Fruit fly (Drosophila melanogaster) whole organism, embryonic: ENCODE data around the gene Cyt-c1.
A peak's percentile ranks its signal among the peaks of the same experiment; 100 is the strongest.

Experiments used
- Adf1 ChIP-seq: fragments of 200-800 bp; sonication (Bioruptor generic); IDR thresholded peaks from 2 replicates; pipeline ENCODE4 v1.3.6; 2022; ENCODE audit warnings: missing biosample characterization, missing genetic modification characterization
- B-H2 ChIP-seq: fragments of 200-800 bp; sonication (Bioruptor generic); optimal IDR thresholded peaks from 2 replicates; lab custom pipeline; 2018; ENCODE audit warnings: missing biosample characterization, mild to moderate bottlenecking, missing genetic modification characterization
- BEAF-32 ChIP-seq: fragments of 200-800 bp; sonication (Bioruptor generic); optimal IDR thresholded peaks from 3 replicates; lab custom pipeline; 2017; ENCODE audit warnings: missing biosample characterization, missing genetic modification characterization, mild to moderate bottlenecking, moderate library complexity, missing genetic modification reagents
- Bdp1 ChIP-seq: fragments of 200-800 bp; sonication (Bioruptor generic); optimal IDR thresholded peaks from 3 replicates; lab custom pipeline; 2016; ENCODE audit warnings: missing biosample characterization, missing genetic modification characterization
- Blimp-1 ChIP-seq: fragments of 200-800 bp; sonication (Bioruptor generic); optimal IDR thresholded peaks from 3 replicates; lab custom pipeline; 2018; ENCODE audit warnings: missing biosample characterization, missing genetic modification characterization, mild to moderate bottlenecking, moderate library complexity, missing genetic modification reagents
- CG10267 ChIP-seq: fragments of 200-800 bp; sonication (Bioruptor generic); optimal IDR thresholded peaks from 2 replicates; lab custom pipeline; 2018; ENCODE audit warnings: missing biosample characterization, mild to moderate bottlenecking, missing genetic modification characterization, moderate library complexity
- CG10321 ChIP-seq: fragments of 200-800 bp; sonication (Bioruptor generic); IDR thresholded peaks from 2 replicates; pipeline ENCODE4 v1.3.6; 2022; ENCODE audit warnings: missing biosample characterization, missing genetic modification characterization
- CG11696 ChIP-seq: fragments of 200-800 bp; sonication (Bioruptor generic); IDR thresholded peaks from 2 replicates; pipeline ENCODE4 v1.3.6; 2022; ENCODE audit warnings: missing biosample characterization, missing genetic modification characterization
- CG12659 ChIP-seq: fragments of 200-800 bp; sonication (Bioruptor generic); optimal IDR thresholded peaks from 3 replicates; lab custom pipeline; 2017; ENCODE audit warnings: mild to moderate bottlenecking, missing biosample characterization, missing genetic modification reagents, missing genetic modification characterization
- CG1529 ChIP-seq: fragments of 200-800 bp; sonication (Bioruptor generic); optimal IDR thresholded peaks from 3 replicates; lab custom pipeline; 2018; ENCODE audit warnings: missing biosample characterization, missing genetic modification characterization
- CG16813 ChIP-seq: fragments of 200-800 bp; sonication (Bioruptor generic); IDR thresholded peaks from 3 replicates; pipeline ENCODE4 v1.3.6; 2022; ENCODE audit warnings: missing biosample characterization, missing genetic modification characterization; ENCODE audit not compliant: partially characterized antibody
- CG18476 ChIP-seq: fragments of 200-800 bp; sonication (Bioruptor generic); optimal IDR thresholded peaks from 2 replicates; lab custom pipeline; 2016; ENCODE audit warnings: missing biosample characterization, mild to moderate bottlenecking, missing genetic modification characterization
- CG31441 ChIP-seq: fragments of 200-800 bp; sonication (Bioruptor generic); IDR thresholded peaks from 2 replicates; pipeline ENCODE4 v1.3.6; 2022; ENCODE audit warnings: missing biosample characterization, missing genetic modification characterization
- CG3995 ChIP-seq: fragments of 200-800 bp; sonication (Bioruptor generic); optimal IDR thresholded peaks from 3 replicates; lab custom pipeline; 2016; ENCODE audit warnings: missing biosample characterization, missing genetic modification characterization
- CG4424 ChIP-seq: fragments of 200-800 bp; sonication (Bioruptor generic); optimal IDR thresholded peaks from 3 replicates; lab custom pipeline; 2016; ENCODE audit warnings: missing biosample characterization, missing genetic modification characterization
- CG7786 ChIP-seq: fragments of 200-800 bp; sonication (Bioruptor generic); optimal IDR thresholded peaks from 2 replicates; lab custom pipeline; 2016; ENCODE audit warnings: missing biosample characterization, missing genetic modification characterization
- CG7987 ChIP-seq: fragments of 200-800 bp; sonication (Bioruptor generic); optimal IDR thresholded peaks from 2 replicates; lab custom pipeline; 2018; ENCODE audit warnings: missing biosample characterization, mild to moderate bottlenecking, missing genetic modification characterization, moderate library complexity
- CG8765 ChIP-seq: fragments of 200-800 bp; sonication (Bioruptor generic); IDR thresholded peaks from 2 replicates; pipeline ENCODE4 v1.3.6; 2022; ENCODE audit warnings: missing biosample characterization, missing genetic modification characterization
- CG9797 ChIP-seq: fragments of 200-800 bp; sonication (Bioruptor generic); optimal IDR thresholded peaks from 3 replicates; lab custom pipeline; 2018; ENCODE audit warnings: missing biosample characterization, mild to moderate bottlenecking, missing genetic modification characterization
- Dbx ChIP-seq: fragments of 200-800 bp; sonication (Bioruptor generic); IDR thresholded peaks from 3 replicates; pipeline ENCODE4 v1.3.6; 2022; ENCODE audit warnings: missing biosample characterization, missing genetic modification characterization
- Fer3 ChIP-seq: fragments of 200-800 bp; sonication (Bioruptor generic); optimal IDR thresholded peaks from 2 replicates; lab custom pipeline; 2018; ENCODE audit warnings: missing biosample characterization, mild to moderate bottlenecking, missing genetic modification characterization, moderate library complexity
- Gsc ChIP-seq: fragments of 200-800 bp; sonication (Bioruptor generic); IDR thresholded peaks from 2 replicates; pipeline ENCODE4 v1.3.6; 2022; ENCODE audit warnings: missing biosample characterization, missing genetic modification characterization
- HLH4C ChIP-seq: fragments of 200-800 bp; sonication (Bioruptor generic); IDR thresholded peaks from 3 replicates; pipeline ENCODE4 v1.3.6; 2022; ENCODE audit warnings: missing biosample characterization, missing genetic modification characterization; ENCODE audit not compliant: partially characterized antibody
- Med ChIP-seq: fragments of 200-800 bp; sonication (Bioruptor generic); peaks from one replicate; lab custom pipeline; 2016; ENCODE audit warnings: missing biosample characterization, missing genetic modification characterization, mild to moderate bottlenecking, inconsistent platforms, moderate library complexity
- NC2α ChIP-seq: fragments of 200-800 bp; sonication (Bioruptor generic); optimal IDR thresholded peaks from 2 replicates; lab custom pipeline; 2016; ENCODE audit warnings: missing biosample characterization, missing genetic modification characterization
- Nf-YB ChIP-seq: fragments of 200-800 bp; sonication (Bioruptor generic); optimal IDR thresholded peaks from 3 replicates; lab custom pipeline; 2019; ENCODE audit warnings: missing biosample characterization, mild to moderate bottlenecking, missing genetic modification characterization, moderate library complexity
- Opbp ChIP-seq: fragments of 200-800 bp; sonication (Bioruptor generic); IDR thresholded peaks from 3 replicates; pipeline ENCODE4 v1.3.6; 2022; ENCODE audit warnings: missing biosample characterization, missing genetic modification characterization; ENCODE audit not compliant: partially characterized antibody
- Sry-δ ChIP-seq: fragments of 200-800 bp; sonication (Bioruptor generic); optimal IDR thresholded peaks from 2 replicates; lab custom pipeline; 2016; ENCODE audit warnings: missing biosample characterization, missing genetic modification characterization
- ato ChIP-seq: fragments of 200-800 bp; sonication (Bioruptor generic); IDR thresholded peaks from 2 replicates; pipeline ENCODE4 v1.3.6; 2022; ENCODE audit warnings: missing biosample characterization, missing genetic modification characterization; ENCODE audit not compliant: partially characterized antibody
- bcd ChIP-seq: fragments of 200-800 bp; sonication (Bioruptor generic); optimal IDR thresholded peaks from 2 replicates; lab custom pipeline; 2017; ENCODE audit warnings: missing biosample characterization, mild to moderate bottlenecking, missing genetic modification characterization
- chm ChIP-seq: fragments of 200-800 bp; sonication (Bioruptor generic); IDR thresholded peaks from 2 replicates; pipeline ENCODE4 v1.3.6; 2022; ENCODE audit warnings: missing biosample characterization, missing genetic modification characterization
- da ChIP-seq: fragments of 200-800 bp; sonication (Bioruptor generic); optimal IDR thresholded peaks from 2 replicates; lab custom pipeline; 2016; ENCODE audit warnings: missing biosample characterization, missing genetic modification characterization
- grn ChIP-seq: fragments of 200-800 bp; sonication (Bioruptor generic); optimal IDR thresholded peaks from 3 replicates; lab custom pipeline; 2017; ENCODE audit warnings: missing biosample characterization, missing genetic modification characterization
- jigr1 ChIP-seq: fragments of 200-800 bp; sonication (Bioruptor generic); IDR thresholded peaks from 3 replicates; pipeline ENCODE4 v1.3.6; 2022; ENCODE audit warnings: missing biosample characterization, missing genetic modification characterization
- lov ChIP-seq, 2 experiments: fragments of 200-800 bp in 1 of 2; fragments of >200 bp in 1 of 2; sonication (Bioruptor generic) in 1 of 2; IDR thresholded peaks in 1 of 2; optimal IDR thresholded peaks in 1 of 2; 2 replicates in 1 of 2; 3 replicates in 1 of 2; pipeline versions ENCODE4 v1.3.6 to Lab custom; 2017 to 2022; ENCODE audit warnings: missing biosample characterization in 1 of 2, missing genetic modification characterization in 1 of 2
- nom ChIP-seq: fragments of 200-800 bp; sonication (Bioruptor generic); optimal IDR thresholded peaks from 2 replicates; lab custom pipeline; 2017; ENCODE audit warnings: missing biosample characterization, missing genetic modification characterization, mild to moderate bottlenecking, moderate library complexity, missing genetic modification reagents
- pb ChIP-seq: fragments of 200-800 bp; sonication (Bioruptor generic); optimal IDR thresholded peaks from 3 replicates; lab custom pipeline; 2016; ENCODE audit warnings: missing biosample characterization, missing genetic modification characterization
- prd ChIP-seq, 3 experiments: fragments of >200 bp in 2 of 3; fragments of 200-800 bp in 1 of 3; sonication (Bioruptor generic) in 1 of 3; optimal IDR thresholded peaks in 2 of 3; IDR thresholded peaks in 1 of 3; 2 replicates in 2 of 3; 3 replicates in 1 of 3; pipeline versions ENCODE4 v1.3.6 to Lab custom; 2017 to 2022; ENCODE audit warnings: missing biosample characterization in 1 of 3, missing genetic modification characterization in 1 of 3
- pum ChIP-seq: fragments of 200-800 bp; sonication (Bioruptor generic); optimal IDR thresholded peaks from 2 replicates; lab custom pipeline; 2016; ENCODE audit warnings: missing biosample characterization, missing genetic modification characterization
- pzg ChIP-seq: fragments of 200-800 bp; sonication (Bioruptor generic); optimal IDR thresholded peaks from 3 replicates; lab custom pipeline; 2018; ENCODE audit warnings: missing biosample characterization, mild to moderate bottlenecking, missing genetic modification characterization, moderate library complexity
- sens ChIP-seq: fragments of 200-800 bp; sonication (Bioruptor generic); peaks from one replicate; lab custom pipeline; 2016; ENCODE audit warnings: missing biosample characterization, missing genetic modification characterization
- seq ChIP-seq: fragments of 200-800 bp; sonication (Bioruptor generic); IDR thresholded peaks from 2 replicates; pipeline ENCODE4 v1.3.6; 2022; ENCODE audit warnings: missing biosample characterization, missing genetic modification characterization
- slp2 ChIP-seq: fragments of 200-800 bp; sonication (Bioruptor generic); optimal IDR thresholded peaks from 2 replicates; lab custom pipeline; 2016; ENCODE audit warnings: missing biosample characterization, missing genetic modification characterization
- tll ChIP-seq, 2 experiments: fragments of 200-800 bp in 1 of 2; fragments of >200 bp in 1 of 2; sonication (Bioruptor generic) in 1 of 2; optimal IDR thresholded peaks; 2 replicates each; lab custom pipeline; 2017 to 2019; ENCODE audit warnings: missing biosample characterization in 2 of 2, missing genetic modification characterization in 2 of 2, mild to moderate bottlenecking in 1 of 2, moderate library complexity in 1 of 2
- trem ChIP-seq: fragments of 200-800 bp; optimal IDR thresholded peaks from 3 replicates; lab custom pipeline; 2019; ENCODE audit warnings: missing biosample characterization, mild to moderate bottlenecking, missing genetic modification characterization, moderate library complexity
- vnd ChIP-seq: fragments of 200-800 bp; sonication (Bioruptor generic); IDR thresholded peaks from 3 replicates; pipeline ENCODE4 v1.3.6; 2022; ENCODE audit warnings: missing biosample characterization, missing genetic modification characterization; ENCODE audit not compliant: partially characterized antibody
- wdn ChIP-seq: fragments of 200-800 bp; sonication (Bioruptor generic); IDR thresholded peaks from 2 replicates; pipeline ENCODE4 v1.3.6; 2022; ENCODE audit warnings: missing biosample characterization, missing genetic modification characterization
- z ChIP-seq: fragments of 200-800 bp; sonication (Bioruptor generic); IDR thresholded peaks from 3 replicates; pipeline ENCODE4 v1.3.6; 2022; ENCODE audit warnings: missing biosample characterization, missing genetic modification characterization

Cyt-c1 gene

dm6 chr3L:5356050-5356967 lies 3.7 kb upstream of the Cyt-c1 start (continued):
- TF ChIP-seq tll (GFP tag; optimal IDR thresholded peaks at IDR 0.05; lab: Kevin White, UChicago) (no peak), BEAF-32 (GFP tag; lab: Kevin White, UChicago) (no peak), Med (GFP tag; lab: Kevin White, UChicago) (peak; percentile 31), pzg (no peak), CG8765 (no peak), CG11696 (no peak), Adf1 (GFP tag; lab: Robert Waterston, UW) (no peak), CG16813 (GFP tag; lab: Robert Waterston, UW) (peak; percentile 80), Gsc (no peak), ato (GFP tag; lab: Robert Waterston, UW) (peak; percentile 52), Sry-δ (GFP tag; lab: Kevin White, UChicago) (no peak), jigr1 (GFP tag; lab: Robert Waterston, UW) (no peak), bcd (GFP tag; lab: Kevin White, UChicago) (no peak), CG1529 (GFP tag; lab: Kevin White, UChicago) (no peak), lov (optimal IDR thresholded peaks at IDR 0.05; lab: Kevin White, UChicago) (no peak), lov (GFP tag; IDR thresholded peaks at IDR 0.05; lab: Robert Waterston, UW) (no peak), Dbx (GFP tag; lab: Robert Waterston, UW) (no peak), sens (GFP tag; lab: Kevin White, UChicago) (peak; percentile 80), CG12659 (no peak), Bdp1 (peak; percentile 99), vnd (peak; percentile 62; the same call in 2 of the 3 replicates), nom (GFP tag; lab: Kevin White, UChicago) (peak; percentile 27), chm (GFP tag; lab: Robert Waterston, UW) (no peak), HLH4C (GFP tag; lab: Robert Waterston, UW) (peak; percentile 70), Nf-YB (GFP tag; lab: Kevin White, UChicago) (no peak), Blimp-1 (GFP tag; lab: Kevin White, UChicago) (no peak), da (GFP tag; lab: Kevin White, UChicago) (no peak), z (GFP tag; lab: Robert Waterston, UW) (no peak), CG4424 (GFP tag; lab: Kevin White, UChicago) (no peak), slp2 (GFP tag; lab: Kevin White, UChicago) (no peak), CG31441 (GFP tag; lab: Robert Waterston, UW) (no peak), pum (no peak), seq (GFP tag; lab: Robert Waterston, UW) (no peak), CG7786 (GFP tag; lab: Kevin White, UChicago) (no peak), CG3995 (GFP tag; lab: Kevin White, UChicago) (no peak), wdn (GFP tag; lab: Robert Waterston, UW) (no peak), NC2α (GFP tag; lab: Kevin White, UChicago) (no peak), grn (GFP tag; lab: Kevin White, UChicago) (no peak), CG9797 (no peak), Fer3 (tag; lab: Kevin White, UChicago) (no peak), CG7987 (GFP tag; lab: Kevin White, UChicago) (no peak), CG18476 (GFP tag; lab: Kevin White, UChicago) (no peak), CG10321 (GFP tag; lab: Robert Waterston, UW) (no peak), prd (optimal IDR thresholded peaks at IDR 0.05; lab: Kevin White, UChicago) (no peak), prd (GFP tag; IDR thresholded peaks at IDR 0.05; lab: Robert Waterston, UW) (0 out of 3 replicates have a peak, but pooled peaks have one; percentile 6), B-H2 (GFP tag; lab: Kevin White, UChicago) (no peak), trem (peak; percentile 25), CG10267 (tag; lab: Kevin White, UChicago) (peak; percentile 13), Opbp (GFP tag; lab: Robert Waterston, UW) (peak; percentile 74), pb (GFP tag; lab: Kevin White, UChicago) (no peak)
